Worm (Caenorhabditis elegans): ENCODE results near the gene Y62H9A.13.

- TF ChIP-seq hlh-13 (GFP tag; optimal IDR thresholded peaks at IDR 0.05): no peak
- TF ChIP-seq C08G9.2 (tag; optimal IDR thresholded peaks at IDR 0.05): no peak
- TF ChIP-seq ama-1 (optimal IDR thresholded peaks at IDR 0.05): no peak
- no peak for TF ChIP-seq tbx-7 (tag; optimal IDR thresholded peaks at IDR 0.05)
- no peak for TF ChIP-seq zip-5 (tag; optimal IDR thresholded peaks at IDR 0.05)
- no peak for TF ChIP-seq nhr-11 (tag; optimal IDR thresholded peaks at IDR 0.05)
Observed at ce11 chrX:11962050-11962788, 45.4 kb downstream of the Y62H9A.13 start.

Measured in whole organism, late embryonic.